Worm (Caenorhabditis elegans) whole organism, L4/young adult: Measurements from ENCODE around the gene scc-2.

Experiments used
- W03F9.2 ChIP-seq: fragments of 150-350 bp; optimal IDR thresholded peaks from 2 replicates; lab custom pipeline; 2014; ENCODE audit warnings: missing biosample characterization, missing genetic modification characterization
- dao-5 ChIP-seq: sonication (generic microtip); optimal IDR thresholded peaks from 2 replicates; lab custom pipeline; 2016; ENCODE audit warnings: missing genotype, missing genetic modification characterization, moderate library complexity, missing compliant biosample characterization
- him-1 ChIP-seq: sonication (generic microtip); optimal IDR thresholded peaks from 2 replicates; lab custom pipeline; 2016; ENCODE audit warnings: missing genotype, missing genetic modification reagents, missing genetic modification characterization, missing compliant biosample characterization

scc-2 gene

DNA sequence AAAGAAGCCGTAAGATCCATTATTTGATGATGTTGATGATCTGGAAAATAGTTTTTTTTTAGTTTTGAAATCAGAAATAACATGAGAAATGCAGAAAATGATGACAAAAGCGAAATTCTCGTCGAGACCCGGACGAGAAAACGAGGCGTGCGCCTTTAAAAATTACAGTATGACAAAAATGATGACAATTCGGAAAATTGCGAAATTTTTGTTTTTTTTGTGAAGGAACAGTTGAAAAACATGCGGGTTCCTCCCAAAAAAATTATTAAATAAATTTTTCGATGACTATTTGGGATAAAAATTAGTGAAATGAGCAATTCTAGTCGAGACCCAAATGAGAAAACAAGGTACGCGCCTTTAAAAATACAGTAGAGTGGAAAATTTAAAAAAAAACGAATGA, 42.9 kb downstream of the scc-2 start, which contains the start of gene ubxn-3:
Gene ubxn-3, minus strand, starts transcription at position 66 of the 400 bp plus-strand sequence.
- TF ChIP-seq W03F9.2 (tag; lab: Kevin White, UChicago) (no peak), dao-5 (no peak), him-1 (tag; lab: Kevin White, UChicago) (no peak)

DNA sequence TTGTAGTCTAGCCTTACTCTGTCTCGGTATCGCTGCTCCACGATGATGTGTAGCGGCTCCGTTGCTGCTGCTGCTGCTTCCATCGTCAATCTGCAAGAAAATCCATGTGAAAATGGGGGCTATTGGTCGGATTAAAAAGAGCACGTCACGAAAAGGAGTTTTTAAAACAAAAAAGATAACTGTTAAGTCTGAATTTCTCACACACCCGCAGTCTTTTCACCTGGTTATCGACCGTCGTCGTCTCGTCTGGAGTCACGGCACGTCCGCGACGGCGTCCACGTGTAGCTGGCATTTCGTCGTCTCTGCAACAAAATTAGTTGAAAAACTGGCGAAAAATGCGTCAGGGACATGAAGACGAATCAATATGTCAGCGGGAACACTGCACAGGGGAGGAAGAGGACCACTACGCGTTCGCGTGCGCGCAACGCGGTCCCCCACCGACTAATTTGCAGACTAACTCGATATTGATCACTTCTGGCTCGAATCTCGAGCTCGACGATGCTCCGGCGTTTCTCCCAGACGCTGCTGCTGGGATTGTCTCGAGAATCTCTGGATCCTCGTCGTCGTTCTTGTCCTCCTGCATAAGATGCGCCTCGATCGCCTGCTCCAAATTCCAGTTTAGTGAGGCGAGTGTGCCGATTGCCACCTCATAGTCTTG, 43.5 kb downstream of the scc-2 start:
- no peak for TF ChIP-seq W03F9.2 (tag; lab: Kevin White, UChicago)
- TF ChIP-seq him-1 (tag; lab: Kevin White, UChicago), result no peak
- TF ChIP-seq dao-5, result no peak

DNA sequence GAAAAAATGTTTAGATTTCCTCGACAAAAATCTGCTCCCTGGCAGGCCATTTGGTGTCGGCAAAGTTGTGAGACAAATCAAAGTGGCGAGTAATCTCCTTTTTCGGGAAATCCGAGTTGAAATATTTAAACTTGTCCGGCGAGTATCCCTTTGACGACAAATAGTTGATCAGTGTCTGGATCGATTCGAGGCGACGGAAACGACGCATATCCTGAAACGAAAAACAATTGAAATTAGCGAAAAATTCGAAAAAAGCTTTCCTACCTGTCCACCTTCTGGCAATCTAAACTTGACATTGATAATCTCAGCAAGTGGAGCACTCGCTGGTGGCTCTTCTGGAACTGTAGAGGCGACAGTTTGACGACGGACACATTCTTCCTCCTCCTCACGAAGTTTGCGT, 46.2 kb downstream of the scc-2 start:
- no peak for TF ChIP-seq dao-5
- TF ChIP-seq him-1 (tag; lab: Kevin White, UChicago), result no peak

- TF ChIP-seq W03F9.2 (tag; lab: Kevin White, UChicago) (peak; percentile 89), dao-5 (no peak), him-1 (tag; lab: Kevin White, UChicago) (peak; percentile 52)
Measured at ce11 chrII:216598-216997, 46.9 kb downstream of the scc-2 start, which contains the start of gene F48A11.4. TSS of gene F48A11.4 (minus strand) at chrII:216621.

- TF ChIP-seq W03F9.2 (tag; lab: Kevin White, UChicago) (no peak), him-1 (tag; lab: Kevin White, UChicago) (no peak), dao-5 (no peak)
Measured at ce11 chrII:208097-208496, 55.4 kb downstream of the scc-2 start.

- TF ChIP-seq dao-5 (no peak), him-1 (tag; lab: Kevin White, UChicago) (no peak), W03F9.2 (tag; lab: Kevin White, UChicago) (no peak)
Measured at ce11 chrII:196685-197084, 66.8 kb downstream of the scc-2 start, which contains the start of gene chs-2. TSS of gene chs-2 (plus strand) at chrII:196985.

DNA sequence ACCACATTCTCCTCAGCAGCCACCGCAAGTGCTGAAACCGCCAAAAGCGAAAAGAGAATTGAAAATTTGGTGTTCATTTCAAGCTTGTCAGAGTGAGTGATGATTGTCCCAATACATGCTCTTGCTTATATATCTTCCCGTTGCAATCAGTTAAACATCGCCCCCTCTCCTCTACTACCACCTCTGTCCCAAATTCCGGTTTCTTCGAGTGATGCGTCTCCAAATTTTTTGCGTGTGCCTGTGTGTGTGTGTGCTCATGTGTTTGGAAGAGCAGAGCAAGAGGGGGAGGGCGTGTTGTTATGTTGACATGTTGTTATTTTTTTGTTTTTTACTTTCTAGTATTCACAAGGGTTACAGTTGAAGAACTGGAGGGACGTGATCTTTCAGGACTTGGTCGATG, 69.0 kb downstream of the scc-2 start, which contains the start of gene abu-11:
Gene abu-11, minus strand, starts transcription at position 101 of the 400 bp plus-strand sequence.
- TF ChIP-seq him-1 (tag; lab: Kevin White, UChicago) (no peak), W03F9.2 (tag; lab: Kevin White, UChicago) (no peak), dao-5 (no peak)

- TF ChIP-seq him-1 (tag; lab: Kevin White, UChicago), result no peak
- TF ChIP-seq W03F9.2 (tag; lab: Kevin White, UChicago), result no peak
- TF ChIP-seq dao-5, result no peak
Measured at ce11 chrII:192584-192983, 70.9 kb downstream of the scc-2 start.
